Worm (Caenorhabditis elegans): ENCODE data around the gene gfrp-1.

The gfrp-1 gene

ce11 chrIV:192046-192445, 11.4 kb upstream of the gfrp-1 start, which contains the start of gene Y38C1AA.12 (continued):
- peak; percentile 78 for TF ChIP-seq lin-38 (GFP tag; IDR thresholded peaks at IDR 0.05)
- peak; percentile 27 for TF ChIP-seq nhr-28 (tag; optimal IDR thresholded peaks at IDR 0.05)
- TF ChIP-seq vab-7 (GFP tag; IDR thresholded peaks at IDR 0.05), result 0 out of 2 replicates have a peak, but pooled peaks have one; percentile 10
- TF ChIP-seq ama-1 (optimal IDR thresholded peaks at IDR 0.05), result peak; percentile 16
- TF ChIP-seq F37D6.2 (tag; optimal IDR thresholded peaks at IDR 0.05), result peak; percentile 48
- peak; percentile 69 for TF ChIP-seq nhr-77 (tag; optimal IDR thresholded peaks at IDR 0.05)
- no peak for TF ChIP-seq Y75B8A.6 (GFP tag; IDR thresholded peaks at IDR 0.05)

ce11 chrIV:194442-194841, 9.0 kb upstream of the gfrp-1 start, which contains the start of gene csn-3:
TSS of gene csn-3 (plus strand) at chrIV:194742.
- TF ChIP-seq F44E2.7 (GFP tag; IDR thresholded peaks at IDR 0.05), result no peak
- TF ChIP-seq F49E8.2 (tag; optimal IDR thresholded peaks at IDR 0.05; ENCODE audit: borderline replicate concordance), result no peak
- no peak for TF ChIP-seq set-16 (GFP tag; IDR thresholded peaks at IDR 0.05)
- TF ChIP-seq nhr-76 (tag; optimal IDR thresholded peaks at IDR 0.05), result no peak
- no peak for TF ChIP-seq Y48G9A.11 (GFP tag; IDR thresholded peaks at IDR 0.05)
- no peak for TF ChIP-seq R02D3.7 (tag; optimal IDR thresholded peaks at IDR 0.05)
- TF ChIP-seq tra-1 (GFP tag; IDR thresholded peaks at IDR 0.05), result no peak
- TF ChIP-seq nhr-25 (tag; optimal IDR thresholded peaks at IDR 0.05; ENCODE audit: borderline replicate concordance, insufficient read depth), result no peak
- TF ChIP-seq nhr-102 (tag; optimal IDR thresholded peaks at IDR 0.05), result no peak
- no peak for TF ChIP-seq zip-2 (tag; optimal IDR thresholded peaks at IDR 0.05)
- TF ChIP-seq saeg-2 (GFP tag; IDR thresholded peaks at IDR 0.05), result no peak
- no peak for TF ChIP-seq T26A8.4 (GFP tag; IDR thresholded peaks at IDR 0.05)
- no peak for TF ChIP-seq ceh-82 (tag; optimal IDR thresholded peaks at IDR 0.05)

- TF ChIP-seq aly-2 (tag; optimal IDR thresholded peaks at IDR 0.05) (no peak), pqm-1 (tag; optimal IDR thresholded peaks at IDR 0.05) (no peak), rbr-2 (tag; optimal IDR thresholded peaks at IDR 0.05) (no peak), nhr-11 (tag; optimal IDR thresholded peaks at IDR 0.05) (no peak)
Observed at ce11 chrIV:204998-205397, 1.6 kb downstream of the gfrp-1 start, which contains the start of gene coa-1. TSS of gene coa-1 (plus strand) at chrIV:205298.

- TF ChIP-seq egl-43 (GFP tag; IDR thresholded peaks at IDR 0.05), result no peak
- no peak for TF ChIP-seq dmd-8 (GFP tag; IDR thresholded peaks at IDR 0.05)
- no peak for TF ChIP-seq lin-15B (tag; optimal IDR thresholded peaks at IDR 0.05)
- TF ChIP-seq ZK337.2 (GFP tag; IDR thresholded peaks at IDR 0.05), result no peak
- TF ChIP-seq ceh-32 (tag; optimal IDR thresholded peaks at IDR 0.05; ENCODE audit: poor library complexity), result no peak
- TF ChIP-seq lin-39 (tag; optimal IDR thresholded peaks at IDR 0.05), result no peak
- TF ChIP-seq F26F4.8 (GFP tag; conservative IDR thresholded peaks at IDR 0.05), result no peak
- TF ChIP-seq ceh-28 (tag; optimal IDR thresholded peaks at IDR 0.05), result no peak
- no peak for TF ChIP-seq nhr-102 (tag; optimal IDR thresholded peaks at IDR 0.05)
- TF ChIP-seq dpl-1 (GFP tag; optimal IDR thresholded peaks at IDR 0.05), result no peak
- TF ChIP-seq lir-3 (tag; optimal IDR thresholded peaks at IDR 0.05), result no peak
Observed at ce11 chrIV:207885-208284, 4.5 kb downstream of the gfrp-1 start, which contains the start of gene Y38C1AA.1. TSS of gene Y38C1AA.1 (plus strand) at chrIV:208185.

DNA sequence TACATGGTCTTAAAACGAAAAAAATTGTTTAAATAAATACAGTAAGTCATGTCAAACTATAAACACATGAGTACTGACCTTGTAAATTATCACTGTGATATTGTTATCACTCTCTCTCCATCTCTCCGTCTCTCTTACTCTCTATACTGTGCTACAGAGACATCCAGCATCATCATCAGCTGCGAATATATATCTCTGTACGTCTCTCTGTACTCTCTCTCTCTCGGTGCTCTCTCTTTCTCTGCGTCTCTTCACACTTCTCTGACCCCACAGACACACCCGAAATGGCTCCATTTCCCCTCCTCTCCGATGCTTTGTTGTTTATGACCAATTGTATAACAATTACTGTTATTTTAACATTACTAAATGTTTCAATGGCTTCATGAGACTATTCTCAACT, 7.2 kb downstream of the gfrp-1 start:
- TF ChIP-seq saeg-2 (GFP tag; IDR thresholded peaks at IDR 0.05) (no peak), dmd-6 (GFP tag; IDR thresholded peaks at IDR 0.05) (peak; percentile 84), unc-62 (GFP tag; optimal IDR thresholded peaks at IDR 0.05 in 1 of 2) (peak in 1 of 2 experiments; percentile 60), unc-62 (tag; optimal IDR thresholded peaks at IDR 0.05) (no peak), hmg-1.1 (GFP tag; IDR thresholded peaks at IDR 0.05) (0 out of 2 replicates have a peak, but pooled peaks have one; percentile 27), rbr-2 (tag; optimal IDR thresholded peaks at IDR 0.05) (peak; percentile 11), F37D6.2 (tag; optimal IDR thresholded peaks at IDR 0.05) (no peak), nhr-48 (tag; optimal IDR thresholded peaks at IDR 0.05) (peak; percentile 70), hlh-11 (tag; optimal IDR thresholded peaks at IDR 0.05) (peak; percentile 90), nhr-41 (GFP tag; IDR thresholded peaks at IDR 0.05) (peak; percentile 81), ceh-82 (tag; optimal IDR thresholded peaks at IDR 0.05) (no peak), dpl-1 (GFP tag; optimal IDR thresholded peaks at IDR 0.05) (peak; percentile 44), mdl-1 (tag; optimal IDR thresholded peaks at IDR 0.05) (peak in 1 of 2 experiments; percentile 50), arid-1 (GFP tag; conservative IDR thresholded peaks at IDR 0.05) (no peak), skn-1 (tag; optimal IDR thresholded peaks at IDR 0.05) (no peak), nhr-77 (tag; optimal IDR thresholded peaks at IDR 0.05) (peak; percentile 50), nhr-28 (tag; optimal IDR thresholded peaks at IDR 0.05) (peak; percentile 91), dve-1 (tag; optimal IDR thresholded peaks at IDR 0.05; ENCODE audit: insufficient read depth) (peak; percentile 91), jun-1 (tag; optimal IDR thresholded peaks at IDR 0.05) (no peak)
